Fruit fly (Drosophila melanogaster) ovary, adult (tissue): Measurements from ENCODE around the gene FRG1.

Experiments
- CG17801 ChIP-seq: fragments of 200-800 bp; optimal IDR thresholded peaks from 2 replicates; lab custom pipeline; 2019; ENCODE audit warnings: missing biosample characterization, mild to moderate bottlenecking, missing genetic modification characterization, moderate library complexity; ENCODE audit not compliant: partially characterized antibody

Gene FRG1

DNA sequence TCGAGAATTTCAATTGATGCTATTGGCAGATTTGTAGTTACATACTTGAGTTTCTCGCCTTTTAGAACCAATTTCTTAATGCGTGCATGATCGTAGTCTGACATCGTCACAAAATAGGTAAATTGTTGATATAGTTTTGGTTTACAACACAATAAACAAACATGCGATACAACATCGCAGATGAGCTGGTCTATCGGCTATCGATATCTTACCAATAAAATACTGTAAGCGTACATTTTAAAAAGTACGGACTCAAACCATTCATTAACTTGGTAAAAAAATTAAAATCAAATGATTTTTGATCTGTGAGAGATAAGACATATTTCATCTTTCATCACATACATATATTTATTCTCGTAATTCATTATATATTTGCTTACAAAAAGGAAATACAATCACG lies at the start of gene FRG1:
Gene FRG1 (minus strand): TSS at position 175 of the 400 bp plus-strand sequence.
- no peak for TF ChIP-seq CG17801

DNA sequence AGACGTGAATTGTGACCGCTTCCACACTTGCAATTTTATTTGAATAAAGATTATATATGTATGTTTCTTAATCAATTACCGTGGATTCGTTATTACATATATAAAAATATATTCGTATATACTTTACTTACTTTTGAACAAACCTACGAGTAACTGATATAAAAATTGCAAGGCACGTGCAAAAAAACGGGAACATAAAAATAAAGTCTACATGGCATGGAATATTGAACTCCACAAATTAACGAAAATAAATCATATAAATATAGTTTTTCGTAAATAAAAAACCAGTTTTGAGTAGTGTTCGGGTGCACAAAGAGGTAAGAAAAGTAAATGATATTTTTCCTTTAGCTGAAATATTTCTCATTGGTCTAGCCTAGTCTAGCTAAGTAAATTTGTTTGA lies 45.6 kb upstream of the FRG1 start, which contains the start of gene Spn77Bc:
Gene Spn77Bc (plus strand): TSS at position 301 of the 400 bp plus-strand sequence.
- TF ChIP-seq CG17801: no peak

DNA sequence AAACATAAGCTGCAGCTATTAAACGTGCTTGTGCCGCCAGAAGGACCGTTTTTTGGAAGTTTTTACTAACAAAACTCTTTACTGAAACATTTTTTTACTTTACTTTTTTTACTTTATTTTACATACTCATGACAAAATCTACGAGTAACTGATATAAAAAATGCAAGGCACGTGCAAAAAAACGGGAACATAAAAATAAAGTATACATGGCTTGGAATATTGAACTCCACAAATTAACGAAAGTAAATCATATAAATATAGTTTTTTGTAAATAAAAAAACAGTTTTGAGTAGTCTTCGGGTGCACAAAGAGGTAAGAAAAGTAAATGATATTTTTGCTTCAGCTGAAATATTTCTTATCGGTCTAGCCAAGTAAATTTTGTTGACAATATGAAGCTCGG lies 23.9 kb upstream of the FRG1 start, which contains the start of gene Spn77Bb:
Gene Spn77Bb (plus strand): TSS at position 301 of the 400 bp plus-strand sequence.
- TF ChIP-seq CG17801: no peak

DNA sequence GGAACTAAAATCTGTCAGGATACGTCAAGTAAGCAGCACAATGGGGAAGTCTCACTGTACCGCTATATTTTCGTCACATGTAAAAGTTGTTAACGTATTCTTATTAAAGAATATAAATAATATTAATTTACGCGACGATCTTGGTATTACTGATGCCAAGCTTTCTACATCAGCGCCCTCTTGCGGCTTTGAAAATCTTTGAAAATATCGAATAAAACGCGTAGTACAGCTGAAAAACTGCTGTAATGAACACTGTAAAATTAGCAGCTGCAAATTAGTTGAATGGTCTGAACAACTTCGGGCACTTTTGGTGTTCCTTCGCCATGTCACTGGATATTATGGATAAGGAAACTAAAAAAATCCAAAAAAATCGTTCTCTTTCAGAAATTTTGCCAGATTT lies 23.3 kb upstream of the FRG1 start:
- no peak for TF ChIP-seq CG17801

DNA sequence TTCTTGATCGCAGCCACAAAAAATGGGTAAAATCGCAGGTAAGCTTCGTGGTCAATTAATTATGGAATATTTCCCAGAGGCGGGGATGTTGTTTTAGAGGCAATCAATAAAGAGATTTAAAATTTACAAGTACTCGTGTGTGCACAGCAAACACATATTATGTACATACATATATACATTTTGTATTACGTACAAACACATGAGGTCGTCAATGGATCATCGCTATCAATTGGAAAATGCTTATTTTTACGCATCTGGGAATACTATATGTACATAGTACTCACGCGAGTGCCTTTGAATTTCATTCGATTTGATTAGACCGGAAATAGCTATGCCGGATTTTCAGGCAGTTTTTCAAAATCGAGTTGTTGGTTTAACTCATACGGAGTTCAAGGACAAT lies 21.0 kb upstream of the FRG1 start:
- TF ChIP-seq CG17801: no peak

DNA sequence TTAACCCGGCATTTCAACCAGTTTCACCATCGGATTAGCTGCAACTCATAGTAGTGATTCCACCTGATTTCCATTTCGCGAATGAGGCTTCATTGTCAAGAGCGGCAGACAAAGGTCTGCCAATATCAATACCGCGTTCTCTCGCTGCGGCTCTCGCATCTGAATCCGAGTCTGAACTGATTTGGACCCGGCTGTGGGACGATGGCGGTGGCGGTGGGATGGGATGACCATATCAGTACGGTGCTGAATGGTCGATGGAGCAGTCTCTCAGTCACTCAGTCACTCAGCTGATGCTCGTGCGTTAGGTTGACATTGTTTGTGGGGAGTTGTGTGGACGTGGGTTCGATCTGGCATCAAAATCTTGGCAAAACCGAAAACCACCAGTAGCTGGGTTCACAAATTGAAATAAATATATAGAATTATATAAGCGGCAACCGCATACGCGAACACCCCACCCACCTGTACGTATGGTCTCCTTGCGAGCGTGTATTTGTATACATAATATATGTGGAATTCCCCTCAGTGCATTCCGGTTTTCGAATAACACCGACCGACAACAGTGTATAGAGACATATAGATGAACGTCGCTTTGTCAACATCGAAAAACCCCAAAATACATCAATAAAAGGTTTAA lies 20.3 kb upstream of the FRG1 start, which contains the start of gene Spn77Ba:
Gene Spn77Ba (plus strand): TSS at position 235 of the 634 bp plus-strand sequence.
- TF ChIP-seq CG17801: no peak

DNA sequence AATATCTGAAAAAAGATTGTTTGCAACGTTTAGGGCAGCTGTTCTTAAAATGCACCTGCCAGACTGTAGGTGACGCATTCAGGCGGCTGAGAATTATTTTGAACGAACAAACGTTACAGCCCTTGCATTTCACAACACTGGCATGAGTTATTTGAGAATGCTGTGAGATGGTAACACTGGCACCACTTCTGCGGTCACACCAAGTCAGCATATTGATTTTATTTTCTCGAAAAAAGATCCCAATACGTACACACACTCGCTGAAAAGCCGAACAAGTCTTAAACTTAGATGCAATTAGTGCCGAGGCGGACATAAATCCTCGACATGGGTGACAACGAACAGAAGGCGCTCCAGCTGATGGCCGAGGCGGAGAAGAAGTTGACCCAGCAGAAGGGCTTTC lies 16.7 kb upstream of the FRG1 start, which contains the start of gene alphaSnap:
Gene alphaSnap (plus strand): TSS at position 164 of the 400 bp plus-strand sequence.
- TF ChIP-seq CG17801: peak; percentile 63

DNA sequence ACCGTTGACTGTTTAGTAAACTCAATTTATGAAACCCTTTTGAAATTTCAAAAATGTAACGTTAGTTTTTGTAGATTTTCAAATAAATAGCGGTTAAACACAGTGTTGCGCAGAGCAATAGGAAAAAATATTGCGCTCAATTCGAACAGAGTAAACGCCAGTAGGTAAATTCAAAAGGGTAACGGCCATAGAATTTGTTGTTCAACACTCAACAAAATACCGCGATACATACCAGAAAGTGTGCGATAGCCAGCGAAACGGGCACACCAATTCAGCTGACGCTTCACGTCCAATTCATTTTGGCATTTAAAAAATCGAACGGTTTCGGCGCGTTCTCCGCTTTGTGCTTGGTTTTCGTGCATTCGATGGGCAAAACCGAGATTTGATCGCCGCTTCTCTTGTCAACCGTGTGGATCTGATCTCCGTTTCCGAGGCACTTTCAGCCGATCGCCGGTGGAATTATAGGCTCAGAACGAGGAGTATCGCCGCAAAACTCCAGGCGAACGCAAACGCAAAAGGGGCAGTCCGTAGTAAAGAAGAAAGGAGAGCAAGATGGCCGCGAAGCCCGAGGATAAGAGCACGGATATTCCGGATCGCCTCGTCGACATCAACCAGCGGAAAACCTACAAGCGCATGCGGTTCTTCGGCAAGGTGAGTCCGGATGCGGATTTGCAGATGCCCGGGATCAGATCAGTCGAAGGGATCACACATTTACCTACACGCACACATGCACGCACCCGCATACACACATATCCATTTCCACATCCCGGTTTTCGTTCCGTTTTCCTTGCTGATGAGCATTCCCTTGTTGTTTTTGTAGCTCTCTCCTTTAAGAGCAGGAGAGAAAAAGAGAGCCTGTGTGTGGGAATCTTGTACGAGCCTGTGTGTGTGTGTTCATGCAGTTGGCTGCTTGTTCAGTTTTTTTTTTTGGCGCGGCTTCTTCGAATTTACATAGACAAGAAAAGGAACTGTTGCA lies 13.3 kb upstream of the FRG1 start:
- peak; percentile 20 for TF ChIP-seq CG17801

DNA sequence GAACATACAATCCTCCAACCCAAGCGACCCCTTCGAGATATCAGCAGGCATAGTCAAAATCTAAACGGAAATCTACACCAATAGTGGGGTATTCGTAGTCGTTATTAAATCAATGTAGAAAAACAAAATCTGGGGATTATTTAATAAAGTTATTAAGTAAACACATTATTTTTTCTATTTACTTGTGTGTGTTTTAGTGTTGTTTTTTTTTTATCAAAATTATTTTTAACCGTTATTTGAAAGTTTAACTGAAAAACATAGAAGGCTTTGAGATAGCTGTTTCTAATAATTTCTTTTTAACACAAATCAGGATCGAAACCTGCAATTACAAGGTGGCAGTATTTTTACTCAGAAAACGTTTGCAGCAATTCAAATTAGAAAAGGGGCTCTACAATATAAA lies 12.6 kb upstream of the FRG1 start, which contains the start of gene polo:
Gene polo (plus strand): TSS at position 301 of the 400 bp plus-strand sequence.
- no peak for TF ChIP-seq CG17801

DNA sequence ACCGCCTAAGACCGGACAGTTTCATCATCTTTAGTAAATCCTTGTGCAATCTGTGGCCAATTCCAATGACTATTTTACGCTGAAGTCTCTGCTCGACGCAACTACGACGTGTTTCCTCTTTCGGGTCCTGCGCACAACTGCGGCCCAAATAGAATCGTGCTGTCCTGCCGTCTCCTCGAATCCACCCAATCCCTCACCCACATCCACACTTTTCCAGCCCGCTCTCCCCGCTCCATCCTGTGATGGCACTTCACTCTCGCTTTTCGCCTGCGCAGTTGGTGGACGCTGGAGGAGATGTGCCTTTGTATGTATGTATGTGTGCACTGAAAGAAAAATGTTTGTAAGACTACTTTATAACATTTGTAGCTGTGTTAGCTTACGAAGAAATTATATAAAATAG lies 9.4 kb upstream of the FRG1 start, which contains the start of gene CG32225:
Gene CG32225 (minus strand): TSS at position 142 of the 400 bp plus-strand sequence.
- TF ChIP-seq CG17801: no peak

DNA sequence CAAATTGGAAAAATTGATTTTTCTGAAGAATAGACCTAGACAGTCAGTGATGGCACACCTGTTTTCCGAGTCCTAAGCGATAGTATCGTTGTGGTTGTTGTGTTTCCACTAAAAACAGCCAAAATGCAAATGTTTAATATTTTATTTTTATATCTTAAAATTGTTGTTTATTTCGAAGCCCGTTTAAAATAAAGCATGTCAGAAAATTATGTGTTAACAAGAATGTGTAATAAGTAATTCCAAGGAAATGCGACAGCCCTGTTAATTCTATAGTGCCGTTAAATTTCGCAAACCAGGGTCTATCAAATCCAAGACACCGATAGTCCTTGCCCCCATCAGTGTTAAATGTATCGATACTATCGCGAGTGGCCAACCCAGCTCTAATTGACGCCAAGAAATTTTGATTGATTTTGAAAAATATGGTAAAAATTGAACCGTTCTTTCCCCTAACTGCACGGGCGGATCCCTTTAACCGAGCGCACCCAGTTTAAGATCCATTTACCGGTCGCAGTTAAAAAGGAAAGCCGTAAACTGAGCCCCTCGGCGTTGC lies 5.4 kb upstream of the FRG1 start, which contains the start of gene Pex23:
Gene Pex23 (minus strand): TSS at position 61 of the 550 bp plus-strand sequence.
- TF ChIP-seq CG17801: peak; percentile 80

DNA sequence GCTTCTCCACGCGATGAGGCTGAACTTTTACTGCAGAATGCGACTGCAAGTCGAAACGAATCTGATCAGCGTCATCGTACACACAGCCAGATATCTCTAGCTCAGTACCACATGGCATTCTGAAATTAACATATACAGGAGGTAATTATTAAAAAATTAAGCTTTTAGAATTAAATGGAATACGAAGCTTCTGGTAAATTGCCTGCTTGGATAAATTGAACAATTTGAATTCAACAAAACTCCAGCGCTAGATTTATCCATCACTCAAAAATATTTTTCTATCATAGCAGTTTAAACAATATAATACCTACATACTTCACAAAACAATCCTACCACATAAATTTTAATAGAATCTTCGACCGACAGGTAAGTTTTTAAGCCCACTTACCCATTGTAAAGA lies 2.3 kb upstream of the FRG1 start, which contains the start of gene SCCRO4:
Gene SCCRO4 (plus strand): TSS at position 301 of the 400 bp plus-strand sequence.
- TF ChIP-seq CG17801: no peak

DNA sequence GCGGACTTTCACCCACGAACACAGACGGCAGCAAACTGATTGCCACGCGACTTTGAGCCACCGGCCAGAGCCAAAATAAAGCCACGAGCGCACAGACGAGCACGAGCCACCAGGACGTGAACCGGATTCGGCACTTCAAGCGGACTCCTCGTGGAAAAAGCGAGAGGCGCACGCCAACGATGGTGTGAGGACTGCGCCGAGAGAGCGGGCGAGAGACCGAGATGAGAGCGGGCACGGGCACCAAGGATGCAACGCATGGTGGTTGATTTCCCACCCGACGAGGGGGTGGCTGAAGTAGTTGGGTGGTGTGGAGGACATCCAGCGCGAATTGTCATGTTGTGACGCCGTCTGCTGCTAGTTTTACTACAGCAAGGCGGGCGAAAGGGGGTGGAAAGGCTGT lies 1.7 kb downstream of the FRG1 start, which contains the start of gene gogo:
Gene gogo (minus strand): TSS at position 39 of the 400 bp plus-strand sequence.
- no peak for TF ChIP-seq CG17801

DNA sequence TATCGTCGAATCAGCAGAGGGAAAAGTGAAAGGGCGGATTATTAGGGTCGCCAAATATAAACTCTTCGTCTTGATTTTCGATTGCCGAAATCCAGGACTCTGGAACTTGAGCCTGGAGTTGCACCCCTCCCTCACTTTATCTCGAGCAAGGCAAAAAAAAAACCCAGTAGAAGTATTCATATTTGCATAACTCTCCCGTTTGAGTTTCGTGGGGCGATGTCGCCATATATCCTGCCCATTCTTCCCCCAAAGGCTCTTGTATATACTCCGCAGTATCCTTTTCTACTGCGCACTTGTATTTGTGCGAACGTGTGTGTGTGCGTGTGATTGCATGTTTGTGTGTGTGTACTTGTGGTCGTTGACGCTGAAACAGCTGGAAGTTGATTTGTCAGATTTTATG lies 9.7 kb downstream of the FRG1 start:
- no peak for TF ChIP-seq CG17801

DNA sequence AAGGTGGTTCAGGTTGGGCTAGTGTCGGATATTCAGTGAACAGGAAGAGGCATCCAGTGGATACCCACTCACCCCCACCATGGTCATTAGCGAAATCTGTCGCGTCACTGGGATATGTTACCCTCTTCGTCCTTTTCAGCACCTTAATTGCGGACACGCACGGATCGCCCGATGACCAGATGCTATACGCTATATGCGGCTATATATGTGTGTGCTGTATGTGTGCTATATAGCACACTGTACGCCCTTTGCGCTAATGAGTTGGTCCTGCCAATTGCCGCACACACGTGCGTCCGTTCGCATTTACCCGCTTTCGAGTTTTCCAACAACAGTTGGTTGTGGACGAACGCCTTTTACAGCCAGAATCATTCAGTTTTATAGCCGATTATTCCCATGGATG lies 15.5 kb downstream of the FRG1 start:
- no peak for TF ChIP-seq CG17801

DNA sequence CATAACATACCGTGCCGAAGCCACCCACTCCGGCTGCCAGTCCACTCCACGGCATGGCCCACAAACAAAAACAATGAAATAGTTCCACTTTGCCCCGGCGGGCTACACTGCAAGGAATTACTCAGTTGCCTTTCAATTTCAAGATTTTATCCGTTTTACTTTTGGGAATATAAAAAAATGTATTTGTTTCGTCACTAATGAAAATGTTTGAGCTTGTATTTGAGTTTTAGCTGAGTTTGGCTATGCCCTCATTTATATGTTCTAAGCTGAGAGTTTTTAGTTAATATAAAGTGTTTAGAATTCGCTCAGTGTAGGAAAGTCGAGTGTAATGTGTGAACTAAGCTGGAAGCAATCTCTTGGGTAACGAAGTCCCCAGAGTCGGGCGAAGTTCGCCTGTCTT lies 20.2 kb downstream of the FRG1 start:
- no peak for TF ChIP-seq CG17801
